Worm (Caenorhabditis elegans) whole organism, L3 larva: ENCODE measurements around the gene srh-92.

Source experiments
- aly-2 ChIP-seq: fragments of 150-350 bp; optimal IDR thresholded peaks from 2 replicates; lab custom pipeline; 2014; ENCODE audit warnings: missing biosample characterization, missing genetic modification characterization
- fos-1 ChIP-seq: fragments of 150-350 bp; optimal IDR thresholded peaks from 2 replicates; lab custom pipeline; 2014; ENCODE audit warnings: missing biosample characterization, missing genetic modification characterization
- lsy-12 ChIP-seq: sonication (generic microtip); optimal IDR thresholded peaks from 2 replicates; lab custom pipeline; 2016; ENCODE audit warnings: mild to moderate bottlenecking, missing genetic modification characterization, missing compliant biosample characterization
- nhr-76 ChIP-seq: fragments of 150-350 bp; sonication (generic microtip); optimal IDR thresholded peaks from 5 replicates; lab custom pipeline; 2014; ENCODE audit warnings: missing biosample characterization, missing genetic modification characterization
- pha-4 ChIP-seq: fragments of 150-350 bp; optimal IDR thresholded peaks from 2 replicates; lab custom pipeline; 2014; ENCODE audit warnings: missing biosample characterization, missing genetic modification reagents, missing genetic modification characterization
- pqm-1 ChIP-seq: fragments of 150-350 bp; optimal IDR thresholded peaks from 2 replicates; lab custom pipeline; 2017; ENCODE audit warnings: missing biosample characterization, missing genetic modification characterization, inconsistent platforms
- skn-1 ChIP-seq: fragments of 150-350 bp; optimal IDR thresholded peaks from 2 replicates; lab custom pipeline; 2014; ENCODE audit warnings: missing biosample characterization, missing genetic modification characterization
- unc-62 ChIP-seq: fragments of 150-350 bp; sonication (generic microtip); optimal IDR thresholded peaks from 4 replicates; lab custom pipeline; 2014; ENCODE audit warnings: missing biosample characterization, missing genetic modification reagents, missing genetic modification characterization
- ztf-11 ChIP-seq: fragments of 150-350 bp; optimal IDR thresholded peaks from 2 replicates; lab custom pipeline; 2014; ENCODE audit warnings: missing biosample characterization, missing genetic modification characterization

DNA sequence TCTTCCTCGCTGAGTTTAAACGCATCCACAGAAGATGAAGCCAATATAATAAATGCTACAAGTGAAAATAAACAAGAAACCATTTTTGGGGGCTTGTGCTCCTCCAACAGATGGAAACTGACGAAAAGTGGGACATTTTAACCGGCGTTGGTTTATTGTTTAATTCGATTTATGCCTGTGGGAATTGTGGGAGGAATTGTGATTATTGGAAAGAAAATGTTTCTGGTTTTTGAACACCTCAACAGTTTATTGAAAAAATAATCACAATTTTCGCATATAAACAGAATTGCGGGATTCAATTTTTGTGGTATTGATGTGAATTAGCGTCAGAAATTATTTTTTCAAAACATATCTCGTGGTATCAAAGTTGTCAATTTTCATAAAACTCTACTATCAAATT, 6.6 kb downstream of the srh-92 start, which contains the start of gene try-8:
- TF ChIP-seq unc-62 (no peak), pha-4 (tag; lab: Kevin White, UChicago) (no peak), fos-1 (no peak), nhr-76 (no peak), pqm-1 (tag; lab: Kevin White, UChicago) (no peak), lsy-12 (tag; lab: Kevin White, UChicago) (no peak), aly-2 (tag; lab: Kevin White, UChicago) (no peak), skn-1 (no peak), ztf-11 (no peak)
